Fruit fly (Drosophila melanogaster) whole organism, pupa: ENCODE measurements around the gene CG13108.

Source experiments
- CG10348 ChIP-seq: fragments of 200-800 bp; sonication (Bioruptor generic); IDR thresholded peaks from 2 replicates; pipeline ENCODE4 v1.3.6; 2022; ENCODE audit warnings: missing biosample characterization, missing genetic modification characterization
- CG12605 ChIP-seq: fragments of 200-800 bp; sonication (Bioruptor generic); IDR thresholded peaks from 2 replicates; pipeline ENCODE4 v1.3.6; 2022; ENCODE audit warnings: missing biosample characterization, missing genetic modification characterization
- CG15710 ChIP-seq: fragments of 200-800 bp; sonication (Bioruptor generic); optimal IDR thresholded peaks from 2 replicates; lab custom pipeline; 2018; ENCODE audit warnings: missing biosample characterization, mild to moderate bottlenecking, missing genetic modification characterization, moderate library complexity
- CG34367 ChIP-seq: fragments of 200-800 bp; sonication (Bioruptor generic); optimal IDR thresholded peaks from 2 replicates; lab custom pipeline; 2018; ENCODE audit warnings: missing biosample characterization, mild to moderate bottlenecking, missing genetic modification characterization
- CG4496 ChIP-seq: fragments of 200-800 bp; sonication (Bioruptor generic); IDR thresholded peaks from 3 replicates; pipeline ENCODE4 v1.3.6; 2022; ENCODE audit warnings: missing biosample characterization, missing genetic modification characterization
- CG8159 ChIP-seq: fragments of 200-800 bp; sonication (Bioruptor generic); optimal IDR thresholded peaks from 3 replicates; lab custom pipeline; 2018; ENCODE audit warnings: missing biosample characterization, mild to moderate bottlenecking, missing genetic modification characterization, moderate library complexity
- CG8301 ChIP-seq: fragments of 200-800 bp; sonication (Bioruptor generic); optimal IDR thresholded peaks from 2 replicates; lab custom pipeline; 2018; ENCODE audit warnings: missing biosample characterization, mild to moderate bottlenecking, missing genetic modification characterization
- CG9948 ChIP-seq: fragments of 200-800 bp; sonication (Bioruptor generic); optimal IDR thresholded peaks from 2 replicates; lab custom pipeline; 2018; ENCODE audit warnings: missing biosample characterization, mild to moderate bottlenecking, missing genetic modification characterization, moderate library complexity
- Ets98B ChIP-seq: fragments of 200-800 bp; sonication (Bioruptor generic); IDR thresholded peaks from 2 replicates; pipeline ENCODE4 v1.3.6; 2022; ENCODE audit warnings: missing biosample characterization, missing genetic modification characterization
- Pif1A ChIP-seq: fragments of 200-800 bp; sonication (Bioruptor generic); optimal IDR thresholded peaks from 3 replicates; lab custom pipeline; 2016; ENCODE audit warnings: missing biosample characterization, missing genetic modification characterization
- Snoo ChIP-seq: fragments of 200-800 bp; sonication (Bioruptor generic); optimal IDR thresholded peaks from 3 replicates; lab custom pipeline; 2017; ENCODE audit warnings: missing biosample characterization, mild to moderate bottlenecking, missing genetic modification characterization, inconsistent platforms
- rn ChIP-seq: fragments of 200-800 bp; sonication (Bioruptor generic); IDR thresholded peaks from 2 replicates; pipeline ENCODE4 v1.3.6; 2022; ENCODE audit warnings: missing biosample characterization, missing genetic modification characterization

dm6 chr2L:9150112-9150511 is 13.9 kb upstream of the CG13108 start:
- TF ChIP-seq Pif1A (GFP tag; lab: Kevin White, UChicago) (no peak), CG8301 (tag; lab: Kevin White, UChicago) (no peak), CG4496 (GFP tag; lab: Robert Waterston, UW) (no peak), CG12605 (GFP tag; lab: Robert Waterston, UW) (no peak), CG34367 (tag; lab: Kevin White, UChicago) (no peak), CG8159 (tag; lab: Kevin White, UChicago) (no peak), Ets98B (GFP tag; lab: Robert Waterston, UW) (no peak), Snoo (tag; lab: Kevin White, UChicago) (no peak), CG9948 (tag; lab: Kevin White, UChicago) (no peak), rn (no peak), CG10348 (GFP tag; lab: Robert Waterston, UW) (no peak), CG15710 (tag; lab: Kevin White, UChicago) (no peak)
